Worm (Caenorhabditis elegans): ENCODE results near the gene cwp-3.

DNA sequence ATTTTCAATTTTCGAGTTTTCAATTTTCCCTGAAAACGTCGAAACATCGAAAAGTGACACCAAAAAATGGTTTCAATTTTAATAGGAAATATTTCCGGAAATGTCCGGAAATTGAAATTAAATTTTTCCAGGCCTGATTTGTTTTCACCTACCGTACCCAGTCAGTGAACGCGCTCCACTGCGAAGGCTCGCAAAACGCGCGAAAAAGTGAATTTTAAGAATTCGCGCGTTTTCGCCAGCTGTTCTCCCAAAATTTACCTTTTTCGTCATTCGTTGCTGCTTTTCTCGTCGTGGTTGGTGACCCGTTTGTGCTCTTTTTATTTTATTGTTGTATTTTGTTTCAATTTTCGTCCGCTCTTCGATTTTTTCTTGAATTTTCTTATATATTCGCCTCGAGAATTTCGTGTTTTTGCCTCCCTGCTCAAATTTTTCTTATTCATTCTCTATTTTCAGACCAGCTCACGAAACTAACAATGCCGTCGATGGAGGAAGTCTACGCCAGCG is 47.4 kb downstream of the cwp-3 start, which contains the start of gene T19H12.2:
- TF ChIP-seq lsy-2 (tag; optimal IDR thresholded peaks at IDR 0.05) = no peak
- TF ChIP-seq ztf-4 (tag; optimal IDR thresholded peaks at IDR 0.05) = no peak
- TF ChIP-seq unc-62 (GFP tag; optimal IDR thresholded peaks at IDR 0.05) = no peak
- TF ChIP-seq ceh-16 (tag; optimal IDR thresholded peaks at IDR 0.05) = no peak
- no peak for TF ChIP-seq snpc-4 (tag; optimal IDR thresholded peaks at IDR 0.05)
- TF ChIP-seq ztf-11 (tag; optimal IDR thresholded peaks at IDR 0.05) = no peak
- no peak for TF ChIP-seq Y55F3AM.14 (GFP tag; optimal IDR thresholded peaks at IDR 0.05)
- no peak for TF ChIP-seq nhr-12 (tag; optimal IDR thresholded peaks at IDR 0.05)
- no peak for TF ChIP-seq nhr-10 (tag; optimal IDR thresholded peaks at IDR 0.05)
- no peak for TF ChIP-seq blmp-1 (tag; optimal IDR thresholded peaks at IDR 0.05; ENCODE audit: insufficient read depth)
- no peak for TF ChIP-seq lin-11 (tag; optimal IDR thresholded peaks at IDR 0.05)
- no peak for TF ChIP-seq lin-39 (tag; optimal IDR thresholded peaks at IDR 0.05)
- TF ChIP-seq elt-3 (tag; optimal IDR thresholded peaks at IDR 0.05) = no peak
- TF ChIP-seq unc-39 (tag; optimal IDR thresholded peaks at IDR 0.05) = no peak
